Worm (Caenorhabditis elegans) whole organism, dauer: ENCODE results near the gene F32F2.4.

ENCODE experiments used
- unc-62 ChIP-seq: sonication (generic microtip); optimal IDR thresholded peaks from 2 replicates; lab custom pipeline; 2017; ENCODE audit warnings: missing biosample characterization, missing genetic modification reagents, missing genetic modification characterization

F32F2.4 gene

DNA sequence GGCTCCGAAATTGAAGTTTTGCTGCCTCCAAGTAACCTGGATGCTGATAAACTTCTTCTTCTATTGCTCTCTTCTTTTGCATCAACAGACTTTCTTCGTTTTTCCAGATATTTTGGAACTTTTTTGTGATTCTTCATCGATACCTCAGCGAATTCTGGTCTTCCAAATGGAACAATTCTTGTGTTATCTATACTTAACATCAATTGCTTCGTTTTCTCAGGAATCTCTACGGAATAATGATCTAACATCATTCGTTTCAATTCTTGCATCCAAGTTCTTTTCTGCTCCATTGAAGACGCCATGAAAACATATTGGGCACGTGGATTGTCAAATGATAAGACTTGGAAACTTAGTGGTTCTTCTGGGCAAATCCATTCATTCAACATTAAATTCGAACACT, at the start of gene F32F2.4:
F32F2.4 (plus strand) TSS at position 301 of the 400 bp plus-strand sequence.
- TF ChIP-seq unc-62 (GFP tag; lab: Kevin White, UChicago), result no peak

DNA sequence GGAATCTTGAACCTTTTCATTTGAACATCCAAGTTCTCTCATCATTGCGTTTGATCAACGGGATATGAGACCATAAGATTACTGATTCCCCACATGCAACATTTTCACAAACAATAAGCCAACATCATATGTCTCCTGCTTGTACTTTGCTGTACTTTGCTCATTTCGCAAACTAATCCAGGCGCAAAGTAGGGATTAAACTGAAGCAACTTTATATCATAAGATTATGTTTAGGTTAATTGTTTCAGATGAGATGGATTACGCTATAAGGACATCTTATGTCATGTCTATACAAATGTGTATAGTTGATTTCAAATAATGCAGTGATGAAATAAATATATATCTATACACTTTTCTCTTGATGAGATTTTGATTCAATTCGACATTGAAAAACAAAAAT, 46.5 kb upstream of the F32F2.4 start:
- TF ChIP-seq unc-62 (GFP tag; lab: Kevin White, UChicago), result no peak

DNA sequence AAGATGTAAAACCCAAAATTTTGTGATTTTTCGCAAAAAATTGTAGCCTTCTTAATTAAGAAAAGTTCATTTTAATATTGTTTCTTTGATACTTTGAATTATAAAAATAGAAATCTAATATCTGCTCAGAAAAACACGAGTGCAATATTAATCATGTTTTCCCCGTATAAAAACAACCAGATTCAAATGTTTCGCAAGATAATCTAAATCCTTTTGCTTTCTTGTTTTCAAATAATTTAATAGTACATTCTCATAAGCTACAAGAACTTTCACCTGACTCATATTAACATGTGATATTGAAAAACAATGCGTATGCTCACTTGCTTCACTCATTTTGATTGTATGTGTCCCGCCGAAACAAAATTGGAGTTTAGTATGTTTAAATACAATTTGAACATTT, 40.7 kb upstream of the F32F2.4 start:
- no peak for TF ChIP-seq unc-62 (GFP tag; lab: Kevin White, UChicago)

DNA sequence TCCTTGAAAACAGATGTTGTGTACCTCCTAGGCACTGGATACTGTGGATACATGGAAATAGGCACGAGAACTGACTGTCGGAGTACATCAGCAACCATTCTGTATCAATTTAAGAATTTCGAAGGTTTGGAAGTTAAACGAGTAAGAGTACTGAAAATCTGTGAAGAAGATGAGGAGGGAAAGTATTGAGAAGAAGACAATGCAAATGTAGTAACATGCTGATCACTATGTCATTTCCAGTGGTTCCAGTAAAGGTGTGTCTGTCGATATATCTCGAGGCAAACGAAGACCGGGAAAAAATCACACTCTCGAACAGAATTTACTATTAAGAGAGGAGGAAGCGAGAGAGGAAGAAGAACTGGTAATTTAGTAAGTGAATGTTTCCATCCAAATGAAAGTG, 39.6 kb upstream of the F32F2.4 start, which contains the start of gene dmd-10:
dmd-10 (minus strand) TSS at position 101 of the 400 bp plus-strand sequence.
- no peak for TF ChIP-seq unc-62 (GFP tag; lab: Kevin White, UChicago)

DNA sequence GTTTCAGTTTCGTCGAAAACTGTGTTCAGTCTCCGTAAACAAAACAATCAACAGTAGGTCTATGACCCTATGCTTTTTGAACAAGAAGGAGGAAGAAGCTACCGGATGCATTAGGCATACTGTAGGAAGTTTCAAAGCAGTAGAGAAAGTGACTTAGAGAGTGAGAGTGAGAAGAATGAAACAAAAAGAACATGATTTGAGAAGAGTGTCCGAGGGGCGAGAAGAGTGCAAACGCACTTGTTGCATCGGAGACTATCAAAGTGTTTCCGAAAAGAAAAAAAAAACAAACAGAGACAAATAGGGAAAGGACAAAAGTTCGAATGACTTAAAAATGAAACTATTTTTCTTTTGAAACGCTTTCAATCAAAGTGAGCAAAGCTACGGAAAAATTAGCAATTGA, 32.9 kb upstream of the F32F2.4 start:
- no peak for TF ChIP-seq unc-62 (GFP tag; lab: Kevin White, UChicago)

DNA sequence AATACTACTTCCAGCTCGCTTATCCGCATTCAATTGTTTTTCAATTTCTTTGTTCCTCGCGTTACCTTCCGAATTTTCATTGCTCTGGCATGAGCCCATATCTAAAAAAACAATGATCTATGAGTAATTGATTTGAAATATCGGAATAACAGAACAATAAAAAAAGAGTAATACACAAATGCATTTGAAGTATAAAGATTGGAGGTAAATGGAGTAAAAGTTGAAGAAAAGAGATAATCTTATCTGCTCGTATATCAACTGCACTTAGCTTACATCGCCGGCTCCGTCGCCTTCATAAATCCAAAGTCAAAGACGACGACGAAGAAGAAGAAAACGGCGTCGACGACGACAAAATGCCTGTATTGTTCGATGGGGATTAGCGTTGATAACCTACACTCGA, 26.6 kb upstream of the F32F2.4 start, which contains the start of gene odr-3:
odr-3 (minus strand) TSS at position 101 of the 400 bp plus-strand sequence.
- no peak for TF ChIP-seq unc-62 (GFP tag; lab: Kevin White, UChicago)

DNA sequence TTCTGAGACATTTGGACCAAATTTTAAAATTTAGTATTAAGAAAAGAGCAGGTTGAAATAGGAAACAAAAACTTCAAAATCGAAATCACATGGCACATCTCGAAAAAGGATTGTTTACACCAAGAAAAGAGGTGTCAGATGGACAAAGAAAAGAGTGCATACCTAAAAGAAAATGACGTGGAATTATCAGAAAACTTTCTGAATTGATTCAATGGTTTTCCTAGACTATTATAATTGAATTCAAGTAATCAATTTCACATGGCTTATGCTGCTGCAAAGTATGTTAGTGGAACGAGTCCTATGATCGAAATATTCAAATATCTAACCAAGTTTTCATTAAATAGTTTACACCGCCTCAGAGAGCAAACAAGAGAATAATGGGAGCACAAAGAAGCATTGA, 23.2 kb upstream of the F32F2.4 start:
- no peak for TF ChIP-seq unc-62 (GFP tag; lab: Kevin White, UChicago)

DNA sequence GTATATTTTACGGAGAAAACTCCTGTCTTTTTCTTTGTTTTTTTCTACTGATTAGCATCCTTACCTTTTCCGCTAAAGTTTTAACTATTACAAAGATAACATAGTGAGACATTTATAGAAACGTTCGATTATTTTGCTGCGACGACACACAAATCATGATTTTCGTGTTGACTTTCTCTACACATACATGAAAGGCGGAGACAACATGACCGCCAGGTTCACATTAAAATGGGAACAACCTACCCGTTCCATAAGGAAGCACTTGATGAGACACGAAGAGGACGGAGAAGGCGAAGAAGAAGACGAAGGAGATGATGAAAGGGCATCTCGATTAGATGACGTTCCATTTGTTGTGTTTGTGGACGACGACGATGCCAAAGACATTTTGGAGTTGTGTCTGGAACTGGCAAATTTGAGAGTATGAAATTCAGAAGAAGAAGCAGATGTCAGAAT, 17.1 kb upstream of the F32F2.4 start, which contains the start of gene C34D1.4:
C34D1.4 (minus strand) TSS at position 403 of the 453 bp plus-strand sequence.
- TF ChIP-seq unc-62 (GFP tag; lab: Kevin White, UChicago), result no peak

DNA sequence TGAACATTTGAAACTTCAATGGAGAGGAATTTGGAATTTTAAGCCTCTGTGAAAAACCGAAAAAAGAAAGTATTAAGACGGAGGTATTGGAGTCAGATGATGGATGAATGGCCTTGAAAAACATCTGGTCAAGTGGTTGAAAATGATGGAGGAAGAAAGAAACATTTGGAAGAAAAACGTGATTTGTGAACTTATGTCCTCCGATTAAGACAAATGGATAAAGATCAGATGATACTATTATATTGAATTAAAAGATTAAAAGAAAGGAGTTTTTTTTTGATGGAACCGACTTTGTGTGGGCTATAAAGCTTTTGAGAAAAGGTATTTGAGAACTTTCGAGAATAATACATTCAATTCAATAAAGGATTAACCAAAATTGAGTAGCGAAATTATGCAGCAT, 16.5 kb upstream of the F32F2.4 start:
- TF ChIP-seq unc-62 (GFP tag; lab: Kevin White, UChicago), result no peak

DNA sequence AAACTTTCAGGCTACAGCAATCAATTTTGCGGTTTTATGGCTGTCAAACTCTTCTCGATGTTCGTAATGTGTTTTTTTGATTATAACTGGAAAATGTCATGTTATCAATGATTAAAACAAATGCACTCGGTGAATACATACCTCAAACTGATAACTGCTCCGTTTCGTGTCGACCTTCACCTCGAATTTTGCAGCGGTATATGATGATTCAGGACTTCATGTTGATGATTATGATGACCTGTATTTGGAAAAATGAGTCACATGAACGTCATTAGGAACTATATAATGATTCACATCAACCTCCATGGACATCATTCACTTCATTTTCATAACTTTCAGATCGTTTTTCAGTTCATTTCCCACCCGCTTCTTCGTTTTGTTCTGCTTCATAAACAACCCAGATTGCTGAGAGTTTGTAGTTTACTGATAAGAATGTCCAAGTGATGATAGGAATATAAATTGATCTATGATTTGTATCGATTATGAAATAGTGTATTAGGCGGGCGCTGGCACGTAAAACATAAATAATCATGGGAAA, 13.2 kb upstream of the F32F2.4 start:
- no peak for TF ChIP-seq unc-62 (GFP tag; lab: Kevin White, UChicago)

DNA sequence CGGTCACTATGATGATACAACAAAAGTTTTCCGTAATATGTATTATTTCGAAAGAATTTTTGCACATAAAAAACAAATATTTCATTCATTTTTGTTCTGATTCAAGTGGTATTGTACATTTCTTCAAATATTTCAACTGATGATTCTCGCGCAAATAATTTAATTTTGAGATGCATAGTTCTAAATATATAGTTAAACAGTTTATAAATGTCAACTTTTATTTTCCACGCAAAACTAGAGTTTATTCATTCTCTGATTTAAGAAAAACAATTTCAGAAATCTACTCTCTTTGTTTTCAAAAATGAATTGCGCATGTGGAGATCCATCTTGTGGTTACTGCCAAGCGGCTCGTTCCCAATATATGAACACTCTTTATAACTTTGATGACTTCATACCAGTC, 11.8 kb upstream of the F32F2.4 start, which contains the start of gene zip-5:
zip-5 (plus strand) TSS at position 301 of the 400 bp plus-strand sequence.
- no peak for TF ChIP-seq unc-62 (GFP tag; lab: Kevin White, UChicago)

DNA sequence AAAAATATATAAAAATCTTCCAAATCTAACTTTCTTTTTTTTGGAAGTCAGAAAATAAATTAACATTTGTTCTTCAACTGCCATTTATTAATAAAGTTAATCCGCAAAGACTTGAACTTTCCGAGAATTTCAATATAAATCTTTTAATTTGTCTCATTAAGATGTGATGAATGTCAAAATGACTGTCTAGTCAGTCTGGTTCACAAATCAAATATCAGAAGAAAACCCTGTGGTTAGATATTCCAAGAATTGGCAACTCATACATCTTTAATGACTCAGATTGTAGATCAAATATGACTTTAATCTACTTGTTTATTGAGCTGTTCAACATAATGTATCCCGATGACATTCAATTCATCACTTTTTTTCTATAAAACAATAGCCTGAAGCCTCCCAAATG, 10.4 kb upstream of the F32F2.4 start:
- TF ChIP-seq unc-62 (GFP tag; lab: Kevin White, UChicago), result no peak

DNA sequence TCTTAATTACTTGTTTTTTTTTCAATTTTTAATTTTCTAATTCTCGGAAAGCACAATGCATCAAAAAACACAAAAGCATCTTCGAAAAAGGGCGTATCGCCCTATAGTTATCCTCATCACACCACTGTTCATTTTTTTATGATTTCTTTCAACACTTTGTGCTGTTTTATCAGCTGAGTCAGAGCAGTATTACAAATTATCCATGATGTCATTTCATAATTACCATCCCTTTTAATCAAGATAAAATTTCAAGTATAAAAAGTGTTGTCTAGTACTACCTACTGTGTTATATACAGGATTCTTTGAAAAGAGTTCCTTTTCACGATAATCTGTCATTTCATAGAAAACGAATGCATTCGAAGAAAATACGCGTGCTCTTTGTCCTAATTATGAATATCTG, 9.4 kb upstream of the F32F2.4 start:
- no peak for TF ChIP-seq unc-62 (GFP tag; lab: Kevin White, UChicago)

DNA sequence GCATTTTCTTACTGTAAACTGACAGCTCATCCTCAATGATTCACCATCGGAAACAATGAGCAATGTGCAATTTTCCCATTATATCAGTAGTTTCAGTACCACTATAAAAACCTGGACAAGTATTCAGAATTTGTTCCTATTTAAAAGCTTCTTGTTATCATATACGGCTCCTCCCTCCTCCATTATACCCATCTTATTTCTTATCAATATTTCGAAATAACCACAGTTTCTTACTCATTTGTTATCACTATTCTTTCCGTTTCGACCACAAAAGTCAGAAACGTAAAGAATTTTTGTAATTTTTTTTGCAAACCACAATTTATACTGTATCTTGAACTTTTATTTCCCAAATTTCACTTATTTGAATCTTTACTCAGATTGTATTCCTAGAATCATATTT, 8.0 kb upstream of the F32F2.4 start:
- no peak for TF ChIP-seq unc-62 (GFP tag; lab: Kevin White, UChicago)

DNA sequence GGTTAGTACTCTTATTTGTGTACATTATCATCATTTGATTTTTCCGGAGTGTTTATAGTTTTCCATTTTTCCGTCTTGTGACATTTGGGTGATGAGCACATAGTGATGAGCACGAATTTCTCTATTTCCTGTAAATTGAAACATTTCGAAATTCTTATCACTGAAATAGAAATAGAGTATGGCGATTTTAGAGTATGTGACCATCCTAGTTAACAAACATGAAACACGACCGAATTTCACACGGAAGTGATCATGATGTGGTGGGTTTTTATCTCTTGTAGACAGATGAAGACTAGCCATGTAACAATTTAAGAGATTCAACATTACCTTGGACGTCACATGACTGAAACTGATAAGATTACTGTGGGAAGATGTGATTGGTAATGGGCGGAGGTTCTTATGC, 6.8 kb upstream of the F32F2.4 start:
- no peak for TF ChIP-seq unc-62 (GFP tag; lab: Kevin White, UChicago)

DNA sequence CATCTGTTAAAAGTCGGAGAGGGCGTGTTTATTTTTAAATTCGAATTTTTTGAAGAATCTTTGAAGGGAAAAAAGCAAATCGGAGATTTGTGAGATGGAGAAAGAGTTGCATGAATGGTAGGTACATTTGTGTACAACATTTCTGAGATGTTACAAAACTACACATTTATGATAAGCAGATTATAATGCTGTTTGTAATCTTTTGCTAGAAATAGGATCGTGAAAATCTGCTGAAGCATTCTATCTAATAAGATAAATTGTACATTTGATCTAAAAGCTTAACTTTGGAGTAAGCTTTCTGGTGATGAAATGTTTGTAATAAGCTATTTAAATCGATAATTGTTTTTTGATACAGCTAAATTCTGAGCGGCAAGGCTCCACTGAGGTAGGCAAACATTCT, 3.8 kb upstream of the F32F2.4 start:
- TF ChIP-seq unc-62 (GFP tag; lab: Kevin White, UChicago), result no peak

DNA sequence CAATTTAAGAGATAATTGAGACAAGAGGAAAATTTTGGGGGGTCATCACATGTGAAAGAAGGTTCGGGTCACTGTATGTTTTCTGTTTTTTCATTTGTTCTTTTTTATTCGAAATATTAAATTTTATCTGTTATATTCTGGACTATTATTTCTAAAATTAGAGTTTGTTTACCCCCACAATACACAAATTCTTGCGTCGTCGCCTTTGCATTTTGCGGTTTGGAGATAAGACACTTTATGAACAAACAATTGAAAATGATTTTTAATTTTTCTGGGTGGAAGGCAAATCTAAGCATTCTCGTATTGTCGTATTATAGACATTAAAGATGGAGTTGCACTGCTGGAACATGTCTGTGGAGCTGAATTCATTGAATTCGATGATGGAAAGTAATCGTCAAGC, 2.8 kb upstream of the F32F2.4 start:
- no peak for TF ChIP-seq unc-62 (GFP tag; lab: Kevin White, UChicago)
